Worm (Caenorhabditis elegans): ENCODE measurements around the gene R07B1.5.

DNA sequence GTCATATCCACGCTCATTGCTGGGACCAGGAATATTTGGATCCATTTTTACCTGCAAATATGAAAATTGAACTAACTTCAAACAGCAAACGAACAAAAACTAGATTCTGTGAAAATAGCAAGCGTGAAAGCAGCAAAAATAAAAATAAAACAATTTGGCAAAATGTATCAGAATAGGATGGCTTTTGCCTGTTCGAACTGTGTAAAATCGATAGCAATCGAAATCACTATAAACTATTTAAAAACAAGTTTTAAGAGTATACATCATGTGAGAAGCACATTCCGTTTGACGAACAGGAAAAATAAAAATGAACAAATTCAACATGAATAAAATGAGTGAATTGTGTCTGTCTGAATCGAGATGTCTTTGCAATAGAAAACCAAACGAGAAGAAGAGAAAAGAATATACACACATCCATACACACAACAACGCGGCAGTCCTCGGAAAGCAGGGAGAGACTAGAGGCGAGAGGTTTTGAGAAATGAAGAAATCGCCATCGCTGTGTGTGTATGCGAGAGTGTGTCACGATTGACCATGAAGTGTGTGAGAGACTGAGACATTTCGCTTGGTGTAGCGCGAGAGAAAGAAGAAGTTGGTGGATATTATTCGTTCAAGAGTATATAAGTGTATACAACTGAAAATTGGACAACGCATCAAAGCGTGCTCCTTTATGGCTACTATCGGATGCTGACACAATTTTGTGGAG, 36.2 kb downstream of the R07B1.5 start, which contains the start of gene phf-34:
- TF ChIP-seq mdl-1 (tag; optimal IDR thresholded peaks at IDR 0.05): peak in 1 of 2 experiments; percentile 44
- no peak for TF ChIP-seq fkh-4 (tag; optimal IDR thresholded peaks at IDR 0.05; ENCODE audit: borderline replicate concordance)
- peak; percentile 14 to 52 for TF ChIP-seq lsy-2 (tag; optimal IDR thresholded peaks at IDR 0.05)
- TF ChIP-seq nhr-237 (tag; optimal IDR thresholded peaks at IDR 0.05): no peak
- no peak for TF ChIP-seq lin-39 (tag; optimal IDR thresholded peaks at IDR 0.05)
- no peak for TF ChIP-seq nhr-90 (tag; optimal IDR thresholded peaks at IDR 0.05; ENCODE audit: poor library complexity)
- no peak for TF ChIP-seq ztf-11 (tag; optimal IDR thresholded peaks at IDR 0.05)
- TF ChIP-seq aly-2 (tag; optimal IDR thresholded peaks at IDR 0.05): no peak
- TF ChIP-seq blmp-1 (tag; optimal IDR thresholded peaks at IDR 0.05): peak; percentile 73
- no peak for TF ChIP-seq skn-1 (tag; optimal IDR thresholded peaks at IDR 0.05)
- TF ChIP-seq fkh-10 (GFP tag; optimal IDR thresholded peaks at IDR 0.05): peak; percentile 54
- TF ChIP-seq nhr-12 (tag; optimal IDR thresholded peaks at IDR 0.05): no peak
- TF ChIP-seq ama-1 (optimal IDR thresholded peaks at IDR 0.05): no peak

All from whole organism, L1 larva.